Worm (Caenorhabditis elegans): Measurements from ENCODE around the gene ttc-17.

Gene ttc-17

DNA sequence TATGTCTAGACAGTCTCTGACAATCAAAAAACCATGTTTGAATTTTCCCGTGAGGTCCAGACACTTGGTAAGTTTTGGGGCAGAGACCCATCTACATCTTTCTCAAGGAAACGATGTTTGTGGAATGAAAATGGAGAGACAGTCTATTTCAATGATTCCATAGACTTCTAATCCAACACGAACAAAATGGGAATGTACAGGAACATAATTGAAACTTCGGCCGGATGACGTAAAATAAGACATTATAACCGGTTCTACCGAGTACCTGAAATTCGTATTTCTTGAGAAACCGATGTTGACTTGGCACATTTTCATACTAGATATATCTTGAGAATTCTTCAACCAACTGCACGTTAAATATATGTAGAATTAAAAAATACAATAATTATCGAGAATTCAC lies 31.3 kb downstream of the ttc-17 start, which contains the start of gene str-87:
Gene str-87 (minus strand): TSS at position 101 of the 400 bp plus-strand sequence.
- TF ChIP-seq unc-62 (GFP tag; optimal IDR thresholded peaks at IDR 0.05) = no peak

DNA sequence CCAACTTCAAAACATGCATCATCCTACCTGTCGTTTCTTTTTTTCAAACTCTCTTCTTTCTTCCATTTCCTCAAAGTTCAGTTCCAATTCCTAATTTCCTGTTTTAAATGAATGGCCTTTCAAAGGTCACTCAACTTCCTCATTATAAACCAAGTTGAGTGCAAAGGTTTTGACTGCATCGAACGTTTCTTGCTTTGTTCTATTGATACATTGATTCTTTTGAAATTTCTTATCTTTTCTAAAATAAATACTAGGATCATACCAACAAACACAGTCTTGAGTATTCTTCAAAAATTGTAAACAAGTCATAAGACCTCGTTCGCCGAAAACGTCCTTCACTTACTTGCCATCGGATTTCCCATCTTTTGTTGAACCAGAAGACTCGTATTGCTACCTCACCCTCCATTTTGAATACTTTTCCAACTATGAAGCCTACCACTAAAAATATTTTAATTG lies 33.4 kb downstream of the ttc-17 start, which contains the start of gene F59E11.7:
Gene F59E11.7 (plus strand): TSS at position 51 of the 456 bp plus-strand sequence.
- TF ChIP-seq unc-62 (GFP tag; optimal IDR thresholded peaks at IDR 0.05) = no peak

DNA sequence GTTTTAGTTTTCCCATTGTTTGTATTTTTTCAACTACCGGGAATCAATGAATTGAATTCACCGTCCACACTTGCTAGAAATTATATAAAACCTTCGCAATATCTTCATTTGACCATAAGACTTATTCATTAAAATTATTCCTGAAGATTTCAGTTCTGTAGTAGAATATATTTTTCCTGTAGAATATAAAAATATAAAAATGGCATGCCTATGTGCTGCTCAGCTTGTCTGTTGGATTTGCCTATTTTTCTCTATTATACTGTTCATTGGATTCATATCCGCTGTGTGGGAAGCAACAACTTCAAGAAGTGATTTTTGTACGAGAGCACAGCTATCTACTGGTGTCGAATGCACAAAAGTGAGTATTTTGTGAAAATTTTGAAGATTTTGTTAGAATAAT lies 34.8 kb downstream of the ttc-17 start, which contains the start of gene F59E11.6:
Gene F59E11.6 (plus strand): TSS at position 111 of the 400 bp plus-strand sequence.
- TF ChIP-seq unc-62 (GFP tag; optimal IDR thresholded peaks at IDR 0.05) = no peak

DNA sequence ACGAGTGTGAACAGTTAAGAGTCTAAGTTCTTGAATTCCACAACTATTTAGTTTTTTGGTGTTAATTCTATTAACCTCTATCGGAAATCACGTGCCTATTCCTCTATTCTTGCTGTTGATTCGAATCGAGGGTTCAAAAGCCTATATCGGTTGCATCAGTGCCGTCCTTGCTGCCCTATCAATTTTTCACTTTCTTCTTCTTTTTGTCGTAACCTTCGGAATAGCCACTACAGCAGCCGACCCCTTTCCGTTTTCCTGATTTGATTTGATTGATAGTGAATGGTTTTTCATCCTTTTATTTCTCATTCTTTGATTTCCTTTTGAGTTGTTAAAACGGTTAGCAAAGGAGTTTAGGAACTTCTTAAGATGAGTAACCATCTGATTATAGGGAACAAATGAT lies 37.4 kb downstream of the ttc-17 start:
- no peak for TF ChIP-seq unc-62 (GFP tag; optimal IDR thresholded peaks at IDR 0.05)

DNA sequence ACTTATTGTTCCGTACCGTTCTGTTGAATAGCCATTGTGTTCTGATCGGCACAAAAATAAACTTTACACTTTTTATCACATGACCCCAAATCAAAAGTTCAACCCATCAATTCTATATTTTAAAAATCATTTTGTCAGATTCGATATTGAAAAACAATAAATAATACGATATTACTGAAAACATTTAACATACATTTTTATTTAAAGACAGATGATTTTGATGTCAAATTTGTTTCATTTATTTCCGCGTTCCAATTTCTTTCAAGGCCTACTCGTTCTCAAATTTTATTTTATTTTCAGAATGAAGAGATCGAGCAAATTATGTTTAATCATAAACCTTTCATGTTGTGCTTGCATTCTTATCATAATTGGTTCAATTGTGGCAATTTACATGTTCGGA lies 38.0 kb downstream of the ttc-17 start, which contains the start of gene F59E11.5:
Gene F59E11.5 (plus strand): TSS at position 301 of the 400 bp plus-strand sequence.
- TF ChIP-seq unc-62 (GFP tag; optimal IDR thresholded peaks at IDR 0.05) = no peak

DNA sequence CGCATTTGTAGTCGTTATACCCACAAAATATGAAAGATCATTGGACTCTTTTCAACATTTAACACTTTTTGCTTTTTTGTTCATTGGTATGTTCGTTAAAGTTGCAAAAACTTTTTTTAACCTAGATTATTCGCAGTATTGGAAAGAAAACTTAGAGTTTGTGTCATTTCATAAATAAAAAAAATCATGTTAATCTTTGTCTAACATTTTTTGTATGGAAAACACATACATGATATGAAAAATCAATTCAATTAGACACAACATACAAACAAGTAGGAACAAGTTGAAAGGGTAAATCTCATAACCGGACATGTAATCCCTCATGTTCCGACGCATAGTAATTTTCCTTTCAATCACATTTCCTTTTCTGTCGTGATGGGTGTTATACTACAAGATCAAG lies 44.3 kb downstream of the ttc-17 start, which contains the start of gene F59E11.2:
Gene F59E11.2 (plus strand): TSS at position 301 of the 400 bp plus-strand sequence.
- no peak for TF ChIP-seq unc-62 (GFP tag; optimal IDR thresholded peaks at IDR 0.05)

DNA sequence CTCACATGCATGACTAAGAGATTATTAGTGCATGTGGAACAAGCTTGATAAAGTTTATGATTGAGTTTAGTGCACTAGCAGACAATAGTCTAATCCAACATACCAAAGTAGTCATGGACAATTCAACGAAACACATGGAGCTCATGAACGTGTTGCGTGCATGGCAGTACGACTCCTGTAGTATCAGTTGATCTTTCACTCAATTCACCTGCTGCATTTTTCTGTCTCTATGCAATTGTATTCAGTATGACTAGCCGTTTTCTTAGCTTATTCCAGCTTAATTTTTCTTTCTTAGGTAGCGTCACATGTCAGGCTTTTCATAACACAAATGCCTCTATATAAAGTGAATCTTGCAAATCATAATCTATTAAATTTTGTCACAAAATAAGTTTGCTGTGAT lies 46.4 kb downstream of the ttc-17 start, which contains the start of gene srx-1:
Gene srx-1 (plus strand): TSS at position 382 of the 400 bp plus-strand sequence.
- no peak for TF ChIP-seq unc-62 (GFP tag; optimal IDR thresholded peaks at IDR 0.05)

DNA sequence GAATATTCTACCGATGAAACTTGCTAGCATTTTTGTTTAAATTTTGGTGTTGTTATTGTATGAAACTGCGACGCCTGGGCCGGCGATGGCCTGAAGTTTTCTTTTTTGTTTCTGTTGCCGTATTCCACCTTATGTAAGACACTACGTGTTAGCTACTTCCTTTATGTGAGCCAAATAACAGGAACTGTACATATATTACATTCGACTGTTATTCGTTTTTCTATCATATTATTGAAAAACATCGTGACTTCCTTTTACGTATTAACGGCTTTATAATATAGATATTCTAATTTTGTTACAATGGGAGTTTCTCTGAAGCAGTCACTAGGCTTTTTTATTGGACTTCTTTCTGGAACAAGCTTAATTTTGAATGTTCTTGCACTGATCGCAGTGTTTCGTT lies 48.4 kb downstream of the ttc-17 start, which contains the start of gene srx-3:
Gene srx-3 (plus strand): TSS at position 301 of the 400 bp plus-strand sequence.
- TF ChIP-seq unc-62 (GFP tag; optimal IDR thresholded peaks at IDR 0.05) = no peak

DNA sequence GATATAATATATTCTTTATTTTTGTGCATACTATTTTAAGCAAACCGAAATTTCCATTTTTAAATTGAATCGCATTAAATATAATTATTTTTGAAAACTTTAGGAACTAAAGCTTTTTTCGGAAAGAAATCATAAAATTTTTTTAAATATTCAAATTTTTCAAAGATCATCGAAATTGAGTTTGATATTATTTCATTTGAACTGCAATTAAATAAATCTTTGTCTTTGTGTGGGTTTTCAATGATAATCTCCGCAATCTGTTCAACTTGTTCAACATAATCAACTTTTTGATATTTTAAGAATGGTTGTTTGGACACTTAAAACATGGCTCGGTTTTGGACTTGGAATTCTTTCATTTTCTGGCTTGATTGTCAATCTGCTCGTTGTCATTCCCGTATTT lies 52.3 kb downstream of the ttc-17 start, which contains the start of gene srx-2:
Gene srx-2 (plus strand): TSS at position 301 of the 400 bp plus-strand sequence.
- TF ChIP-seq unc-62 (GFP tag; optimal IDR thresholded peaks at IDR 0.05) = no peak
